Fruit fly (Drosophila melanogaster) whole organism, embryonic: Measurements from ENCODE around the gene spn-B.

Experiments
- Atf3 ChIP-seq: fragments of 200-800 bp; sonication (Bioruptor generic); optimal IDR thresholded peaks from 3 replicates; lab custom pipeline; 2016; ENCODE audit warnings: missing biosample characterization, missing genetic modification characterization
- CG10267 ChIP-seq: fragments of 200-800 bp; sonication (Bioruptor generic); optimal IDR thresholded peaks from 2 replicates; lab custom pipeline; 2018; ENCODE audit warnings: missing biosample characterization, mild to moderate bottlenecking, missing genetic modification characterization, moderate library complexity
- CG10366 ChIP-seq: fragments of 200-800 bp; sonication (Bioruptor generic); IDR thresholded peaks from 2 replicates; pipeline ENCODE4 v1.3.6; 2022; ENCODE audit warnings: missing biosample characterization, missing genetic modification characterization
- CG11456 ChIP-seq: fragments of 200-800 bp; sonication (Bioruptor generic); IDR thresholded peaks from 3 replicates; pipeline ENCODE4 v1.3.6; 2022; ENCODE audit warnings: missing biosample characterization, missing genetic modification characterization
- CG11723 ChIP-seq: fragments of 200-800 bp; sonication (Bioruptor generic); optimal IDR thresholded peaks from 2 replicates; lab custom pipeline; 2017; ENCODE audit warnings: missing biosample characterization, mild to moderate bottlenecking, missing genetic modification characterization
- CG12219 ChIP-seq: fragments of 200-800 bp; sonication (Bioruptor generic); optimal IDR thresholded peaks from 3 replicates; lab custom pipeline; 2018; ENCODE audit warnings: missing biosample characterization, mild to moderate bottlenecking, missing genetic modification characterization
- CG12659 ChIP-seq: fragments of 200-800 bp; sonication (Bioruptor generic); optimal IDR thresholded peaks from 3 replicates; lab custom pipeline; 2017; ENCODE audit warnings: mild to moderate bottlenecking, missing biosample characterization, missing genetic modification reagents, missing genetic modification characterization
- CG12744 ChIP-seq: fragments of 200-800 bp; sonication (Bioruptor generic); optimal IDR thresholded peaks from 2 replicates; lab custom pipeline; 2016; ENCODE audit warnings: missing biosample characterization, missing genetic modification characterization
- CG12769 ChIP-seq: fragments of 200-800 bp; sonication (Bioruptor generic); optimal IDR thresholded peaks from 2 replicates; lab custom pipeline; 2019; ENCODE audit warnings: missing biosample characterization, mild to moderate bottlenecking, missing genetic modification characterization, moderate library complexity
- CG13287 ChIP-seq: fragments of 200-800 bp; sonication (Bioruptor generic); IDR thresholded peaks from 2 replicates; pipeline ENCODE4 v1.3.6; 2022; ENCODE audit warnings: missing biosample characterization, missing genetic modification characterization; ENCODE audit not compliant: partially characterized antibody
- CG1529 ChIP-seq: fragments of 200-800 bp; sonication (Bioruptor generic); optimal IDR thresholded peaks from 3 replicates; lab custom pipeline; 2018; ENCODE audit warnings: missing biosample characterization, missing genetic modification characterization
- CG15514 ChIP-seq: fragments of 200-800 bp; sonication (Bioruptor generic); optimal IDR thresholded peaks from 3 replicates; lab custom pipeline; 2017; ENCODE audit warnings: missing biosample characterization, missing genetic modification characterization, mild to moderate bottlenecking, moderate library complexity, missing genetic modification reagents
- CG18619 ChIP-seq: fragments of 200-800 bp; sonication (Bioruptor generic); optimal IDR thresholded peaks from 3 replicates; lab custom pipeline; 2017; ENCODE audit warnings: missing biosample characterization, mild to moderate bottlenecking, missing genetic modification characterization
- CG2875 ChIP-seq: fragments of 200-800 bp; sonication (Bioruptor generic); optimal IDR thresholded peaks from 2 replicates; lab custom pipeline; 2017; ENCODE audit warnings: missing biosample characterization, mild to moderate bottlenecking, missing genetic modification characterization, missing genetic modification reagents
- CG3281 ChIP-seq: fragments of 200-800 bp; sonication (Bioruptor generic); optimal IDR thresholded peaks from 3 replicates; lab custom pipeline; 2017; ENCODE audit warnings: missing biosample characterization, mild to moderate bottlenecking, missing genetic modification characterization
- CG4328 ChIP-seq: fragments of 200-800 bp; sonication (Bioruptor generic); optimal IDR thresholded peaks from 3 replicates; lab custom pipeline; 2017; ENCODE audit warnings: missing biosample characterization, missing genetic modification reagents, missing genetic modification characterization
- CG4707 ChIP-seq: fragments of 200-800 bp; sonication (Bioruptor generic); optimal IDR thresholded peaks from 2 replicates; lab custom pipeline; 2018; ENCODE audit warnings: missing biosample characterization, mild to moderate bottlenecking, missing genetic modification characterization, moderate library complexity
- CG5180 ChIP-seq: fragments of 200-800 bp; sonication (Bioruptor generic); optimal IDR thresholded peaks from 3 replicates; lab custom pipeline; 2017; ENCODE audit warnings: missing biosample characterization, missing genetic modification characterization, mild to moderate bottlenecking, moderate library complexity, missing genetic modification reagents
- CG6254 ChIP-seq: fragments of 200-800 bp; sonication (Bioruptor generic); optimal IDR thresholded peaks from 3 replicates; lab custom pipeline; 2017; ENCODE audit warnings: mild to moderate bottlenecking, missing biosample characterization, missing genetic modification reagents, missing genetic modification characterization
- CG6791 ChIP-seq: fragments of 200-800 bp; sonication (Bioruptor generic); IDR thresholded peaks from 3 replicates; pipeline ENCODE4 v1.3.6; 2022; ENCODE audit warnings: missing biosample characterization, missing genetic modification characterization; ENCODE audit not compliant: partially characterized antibody
- CG7271 ChIP-seq: fragments of 200-800 bp; sonication (Bioruptor generic); optimal IDR thresholded peaks from 2 replicates; lab custom pipeline; 2018; ENCODE audit warnings: missing biosample characterization, mild to moderate bottlenecking, missing genetic modification characterization, moderate library complexity
- CG8944 ChIP-seq: fragments of 200-800 bp; sonication (Bioruptor generic); optimal IDR thresholded peaks from 3 replicates; lab custom pipeline; 2016; ENCODE audit warnings: missing biosample characterization, missing genetic modification characterization
- Deaf1 ChIP-seq: fragments of 200-800 bp; optimal IDR thresholded peaks from 3 replicates; lab custom pipeline; 2019; ENCODE audit warnings: missing biosample characterization, mild to moderate bottlenecking, missing genetic modification characterization, moderate library complexity
- Drgx ChIP-seq: fragments of 200-800 bp; sonication (Bioruptor generic); IDR thresholded peaks from 2 replicates; pipeline ENCODE4 v1.3.6; 2022; ENCODE audit warnings: missing biosample characterization, missing genetic modification characterization
- Fer3 ChIP-seq: fragments of 200-800 bp; sonication (Bioruptor generic); optimal IDR thresholded peaks from 2 replicates; lab custom pipeline; 2018; ENCODE audit warnings: missing biosample characterization, mild to moderate bottlenecking, missing genetic modification characterization, moderate library complexity
- HLH4C ChIP-seq: fragments of 200-800 bp; sonication (Bioruptor generic); IDR thresholded peaks from 3 replicates; pipeline ENCODE4 v1.3.6; 2022; ENCODE audit warnings: missing biosample characterization, missing genetic modification characterization; ENCODE audit not compliant: partially characterized antibody
- MBD-R2 ChIP-seq: fragments of 200-800 bp; sonication (Bioruptor generic); IDR thresholded peaks from 2 replicates; pipeline ENCODE4 v1.3.6; 2022; ENCODE audit warnings: missing biosample characterization, missing genetic modification characterization
- Med ChIP-seq: fragments of 200-800 bp; sonication (Bioruptor generic); peaks from one replicate; lab custom pipeline; 2016; ENCODE audit warnings: missing biosample characterization, missing genetic modification characterization, mild to moderate bottlenecking, inconsistent platforms, moderate library complexity
- Myb ChIP-seq: fragments of 200-800 bp; sonication (Bioruptor generic); optimal IDR thresholded peaks from 2 replicates; lab custom pipeline; 2016; ENCODE audit warnings: missing biosample characterization, missing genetic modification characterization
- Ssrp ChIP-seq: fragments of 200-800 bp; sonication (Bioruptor generic); optimal IDR thresholded peaks from 2 replicates; lab custom pipeline; 2018; ENCODE audit warnings: missing biosample characterization, mild to moderate bottlenecking, missing genetic modification characterization, moderate library complexity
- TFAM ChIP-seq: fragments of 200-800 bp; sonication (Bioruptor generic); optimal IDR thresholded peaks from 2 replicates; lab custom pipeline; 2017; ENCODE audit warnings: missing biosample characterization, missing genetic modification characterization, inconsistent platforms
- YL-1 ChIP-seq: fragments of 200-800 bp; sonication (Bioruptor generic); optimal IDR thresholded peaks from 3 replicates; lab custom pipeline; 2017; ENCODE audit warnings: missing biosample characterization, mild to moderate bottlenecking, missing genetic modification characterization
- br ChIP-seq: fragments of >200 bp; optimal IDR thresholded peaks from 2 replicates; lab custom pipeline; 2017
- cas ChIP-seq: fragments of 200-800 bp; sonication (Bioruptor generic); IDR thresholded peaks from 2 replicates; pipeline ENCODE4 v1.3.6; 2022; ENCODE audit warnings: missing biosample characterization, missing genetic modification characterization
- chinmo ChIP-seq: fragments of 200-800 bp; sonication (Bioruptor generic); IDR thresholded peaks from 4 replicates; pipeline ENCODE4 v1.3.6; 2022; ENCODE audit warnings: missing biosample characterization, missing genetic modification characterization; ENCODE audit not compliant: partially characterized antibody
- chn ChIP-seq: fragments of 200-800 bp; sonication (Bioruptor generic); optimal IDR thresholded peaks from 2 replicates; lab custom pipeline; 2016; ENCODE audit warnings: missing biosample characterization, missing genetic modification characterization
- cwo ChIP-seq: fragments of 200-800 bp; sonication (Bioruptor generic); optimal IDR thresholded peaks from 3 replicates; lab custom pipeline; 2017; ENCODE audit warnings: missing biosample characterization, missing genetic modification characterization, mild to moderate bottlenecking, moderate library complexity, missing genetic modification reagents
- dysf ChIP-seq: fragments of 200-800 bp; sonication (Bioruptor generic); IDR thresholded peaks from 3 replicates; pipeline ENCODE4 v1.3.6; 2022; ENCODE audit warnings: missing biosample characterization, missing genetic modification characterization
- fd3F ChIP-seq: fragments of 200-800 bp; sonication (Bioruptor generic); optimal IDR thresholded peaks from 2 replicates; lab custom pipeline; 2018; ENCODE audit warnings: missing biosample characterization, mild to moderate bottlenecking, missing genetic modification characterization, moderate library complexity
- hbn ChIP-seq: fragments of 200-800 bp; sonication (Bioruptor generic); IDR thresholded peaks from 2 replicates; pipeline ENCODE4 v1.3.6; 2022; ENCODE audit warnings: missing biosample characterization, missing genetic modification characterization; ENCODE audit not compliant: partially characterized antibody
- jumu ChIP-seq: fragments of 200-800 bp; sonication (Bioruptor generic); optimal IDR thresholded peaks from 3 replicates; lab custom pipeline; 2016; ENCODE audit warnings: missing biosample characterization, missing genetic modification characterization
- knrl ChIP-seq: fragments of 200-800 bp; sonication (Bioruptor generic); IDR thresholded peaks from 3 replicates; pipeline ENCODE4 v1.3.6; 2022; ENCODE audit warnings: missing biosample characterization, missing genetic modification characterization; ENCODE audit not compliant: partially characterized antibody
- phol ChIP-seq: fragments of 200-800 bp; sonication (Bioruptor generic); optimal IDR thresholded peaks from 3 replicates; lab custom pipeline; 2018; ENCODE audit warnings: missing biosample characterization, mild to moderate bottlenecking, missing genetic modification characterization, moderate library complexity
- sna ChIP-seq: fragments of 200-800 bp; sonication (Bioruptor generic); IDR thresholded peaks from 2 replicates; pipeline ENCODE4 v1.3.6; 2022; ENCODE audit warnings: missing biosample characterization, missing genetic modification characterization; ENCODE audit not compliant: partially characterized antibody
- tx ChIP-seq: fragments of 200-800 bp; sonication (Bioruptor generic); optimal IDR thresholded peaks from 2 replicates; lab custom pipeline; 2016; ENCODE audit warnings: missing biosample characterization, missing genetic modification characterization
- vvl ChIP-seq: fragments of 200-800 bp; sonication (Bioruptor generic); IDR thresholded peaks from 2 replicates; pipeline ENCODE4 v1.3.6; 2022; ENCODE audit warnings: missing biosample characterization, missing genetic modification characterization
- wek ChIP-seq: fragments of 200-800 bp; sonication (Bioruptor generic); optimal IDR thresholded peaks from 3 replicates; lab custom pipeline; 2018; ENCODE audit warnings: missing biosample characterization, mild to moderate bottlenecking, missing genetic modification characterization, moderate library complexity

Gene spn-B

dm6 chr3R:14297489-14297888 lies 30.4 kb upstream of the spn-B start:
- TF ChIP-seq CG8944 (GFP tag; lab: Kevin White, UChicago) (no peak), MBD-R2 (GFP tag; lab: Robert Waterston, UW) (no peak), TFAM (GFP tag; lab: Kevin White, UChicago) (no peak), tx (GFP tag; lab: Kevin White, UChicago) (no peak), CG15514 (GFP tag; lab: Kevin White, UChicago) (no peak), CG6791 (GFP tag; lab: Robert Waterston, UW) (no peak), jumu (GFP tag; lab: Kevin White, UChicago) (no peak), chn (GFP tag; lab: Kevin White, UChicago) (no peak), HLH4C (GFP tag; lab: Robert Waterston, UW) (no peak), CG6254 (no peak), fd3F (GFP tag; lab: Kevin White, UChicago) (no peak), CG11723 (GFP tag; lab: Kevin White, UChicago) (no peak), br (lab: Kevin White, UChicago) (no peak), hbn (GFP tag; lab: Robert Waterston, UW) (no peak), CG12219 (GFP tag; lab: Kevin White, UChicago) (no peak), vvl (GFP tag; lab: Robert Waterston, UW) (peak; percentile 23; the same call in 1 of the 2 replicates), cwo (GFP tag; lab: Kevin White, UChicago) (peak; percentile 47), wek (GFP tag; lab: Kevin White, UChicago) (peak; percentile 5), Fer3 (tag; lab: Kevin White, UChicago) (no peak), CG12769 (tag; lab: Kevin White, UChicago) (peak; percentile 48), Drgx (GFP tag; lab: Robert Waterston, UW) (0 out of 2 replicates have a peak, but pooled peaks have one; percentile 8), Med (peak; percentile 51), phol (tag; lab: Kevin White, UChicago) (no peak), CG13287 (GFP tag; lab: Robert Waterston, UW) (no peak), CG3281 (GFP tag; lab: Kevin White, UChicago) (no peak), chinmo (0 out of 4 replicates have a peak, but pooled peaks have one; percentile 63), CG12744 (GFP tag; lab: Kevin White, UChicago) (no peak), CG10366 (GFP tag; lab: Robert Waterston, UW) (no peak), CG1529 (GFP tag; lab: Kevin White, UChicago) (no peak), CG2875 (GFP tag; lab: Kevin White, UChicago) (no peak), CG4328 (GFP tag; lab: Kevin White, UChicago) (no peak), CG5180 (GFP tag; lab: Kevin White, UChicago) (peak; percentile 94), CG4707 (GFP tag; lab: Kevin White, UChicago) (no peak), dysf (GFP tag; lab: Robert Waterston, UW) (no peak), cas (GFP tag; lab: Robert Waterston, UW) (no peak), Ssrp (tag; lab: Kevin White, UChicago) (no peak)

DNA sequence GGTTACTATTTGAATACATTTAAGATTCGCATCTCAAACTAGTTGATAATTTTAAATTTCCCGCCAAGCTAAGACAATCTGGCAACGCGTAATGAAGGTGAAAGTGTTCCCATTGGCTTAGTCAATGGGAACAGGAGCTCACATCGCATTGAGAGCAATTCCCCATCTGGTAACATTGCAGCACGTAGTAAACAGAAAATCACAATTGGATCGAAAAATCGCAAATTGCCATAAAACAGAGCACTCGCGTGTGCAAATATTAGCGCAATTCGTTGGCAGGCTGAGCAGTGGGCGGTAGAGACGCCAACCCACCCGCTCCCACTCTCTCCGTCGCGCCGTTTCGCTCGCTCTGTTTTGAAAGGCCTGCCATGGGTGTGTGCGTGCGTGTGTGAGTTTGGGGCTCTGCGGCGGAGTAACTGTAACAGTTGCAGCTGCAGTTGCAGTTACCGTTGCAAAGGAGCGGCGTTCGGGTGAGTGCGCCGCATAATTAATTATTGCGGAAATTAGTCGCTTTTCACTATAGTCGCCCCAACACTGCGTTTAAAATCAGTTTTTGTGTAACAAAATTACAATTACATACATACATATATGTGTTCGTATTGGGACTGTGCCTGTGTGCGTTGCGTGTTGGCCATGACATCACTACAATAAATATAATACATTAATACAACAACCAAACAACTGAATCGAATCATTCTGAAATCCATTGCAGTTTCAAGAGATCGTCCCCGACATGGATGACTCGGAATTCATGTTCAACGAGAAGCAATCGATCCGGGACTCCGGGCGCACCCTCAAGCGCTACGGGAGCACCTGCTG lies 29.6 kb upstream of the spn-B start:
- TF ChIP-seq Deaf1 (no peak), knrl (0 out of 3 replicates have a peak, but pooled peaks have one; percentile 23), cas (GFP tag; lab: Robert Waterston, UW) (no peak), Drgx (GFP tag; lab: Robert Waterston, UW) (0 out of 2 replicates have a peak, but pooled peaks have one; percentile 20), CG15514 (GFP tag; lab: Kevin White, UChicago) (peak; percentile 34), sna (GFP tag; lab: Robert Waterston, UW) (0 out of 2 replicates have a peak, but pooled peaks have one; percentile 27), CG11456 (GFP tag; lab: Robert Waterston, UW) (no peak), CG12659 (GFP tag; lab: Kevin White, UChicago) (no peak), CG10267 (tag; lab: Kevin White, UChicago) (peak; percentile 17), CG7271 (no peak), YL-1 (peak; percentile 41), CG18619 (GFP tag; lab: Kevin White, UChicago) (no peak), Atf3 (GFP tag; lab: Kevin White, UChicago) (no peak), Myb (GFP tag; lab: Kevin White, UChicago) (peak; percentile 30)
